Worm (Caenorhabditis elegans): Measurements from ENCODE around the gene snx-1.

DNA sequence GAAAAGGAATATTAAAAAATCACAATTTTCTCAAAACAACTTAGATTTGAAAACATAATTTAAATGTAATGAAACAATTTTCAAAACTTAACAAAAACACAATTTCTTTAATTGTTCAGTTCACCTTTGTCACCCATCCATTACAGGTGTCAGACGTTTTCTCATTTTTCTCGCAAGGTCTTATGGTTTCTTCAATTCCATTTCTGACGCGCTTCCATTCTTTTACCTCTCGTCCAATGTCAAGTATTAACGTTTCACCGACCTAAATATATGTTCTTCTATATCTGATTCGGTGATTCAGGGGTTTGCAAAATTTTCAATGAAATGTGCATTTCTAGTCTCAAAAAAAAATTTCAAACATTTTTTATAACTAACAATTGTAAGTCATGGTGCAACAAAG is 5.3 kb upstream of the snx-1 start:
- TF ChIP-seq mep-1 (tag; optimal IDR thresholded peaks at IDR 0.05): no peak
- no peak for TF ChIP-seq nhr-76 (tag; optimal IDR thresholded peaks at IDR 0.05)
- no peak for TF ChIP-seq unc-62 (GFP tag; optimal IDR thresholded peaks at IDR 0.05)
- no peak for TF ChIP-seq elt-1 (tag; optimal IDR thresholded peaks at IDR 0.05; ENCODE audit: borderline replicate concordance, insufficient read depth)
- TF ChIP-seq ceh-43 (GFP tag; optimal IDR thresholded peaks at IDR 0.05): no peak
- TF ChIP-seq ces-1 (GFP tag; optimal IDR thresholded peaks at IDR 0.05): no peak
- no peak for TF ChIP-seq pha-4 (tag; optimal IDR thresholded peaks at IDR 0.05)
- TF ChIP-seq mls-2 (tag; optimal IDR thresholded peaks at IDR 0.05): no peak
- TF ChIP-seq cnd-1 (tag; optimal IDR thresholded peaks at IDR 0.05): no peak
- TF ChIP-seq nhr-12 (tag; optimal IDR thresholded peaks at IDR 0.05): no peak

All from whole organism, mixed stage, embryonic.